Fruit fly (Drosophila melanogaster): ENCODE results near the gene GstD3.

The GstD3 gene

dm6 chr3R:12347659-12348058 lies 25.2 kb upstream of the GstD3 start (continued):
- no peak for TF ChIP-seq fd3F (GFP tag; optimal IDR thresholded peaks at IDR 0.05)
- TF ChIP-seq inv (GFP tag; IDR thresholded peaks at IDR 0.05; ENCODE audit: partially characterized antibody), result no peak
- TF ChIP-seq CG32772 (GFP tag; IDR thresholded peaks at IDR 0.05), result no peak
- TF ChIP-seq ftz-f1 (GFP tag; optimal IDR thresholded peaks at IDR 0.05), result no peak
- TF ChIP-seq CG8281 (tag; optimal IDR thresholded peaks at IDR 0.05), result no peak
- TF ChIP-seq Nf-YC (tag; optimal IDR thresholded peaks at IDR 0.05), result peak; percentile 91
- no peak for TF ChIP-seq nau (GFP tag; optimal IDR thresholded peaks at IDR 0.05)
- TF ChIP-seq wor (GFP tag; IDR thresholded peaks at IDR 0.05), result no peak
- TF ChIP-seq CG43689 (GFP tag; IDR thresholded peaks at IDR 0.05), result no peak
- TF ChIP-seq Camta (GFP tag; optimal IDR thresholded peaks at IDR 0.05), result no peak
- TF ChIP-seq CG15601 (tag; optimal IDR thresholded peaks at IDR 0.05), result no peak
- TF ChIP-seq peb (GFP tag; IDR thresholded peaks at IDR 0.05), result no peak
- TF ChIP-seq emc (GFP tag; optimal IDR thresholded peaks at IDR 0.05), result no peak
- no peak for TF ChIP-seq croc (GFP tag; conservative IDR thresholded peaks at IDR 0.05)
- no peak for TF ChIP-seq corto (GFP tag; optimal IDR thresholded peaks at IDR 0.05)
- no peak for TF ChIP-seq CG7271 (tag; optimal IDR thresholded peaks at IDR 0.05)
- TF ChIP-seq Hr39 (optimal IDR thresholded peaks at IDR 0.05), result no peak
- TF ChIP-seq HLHmδ (GFP tag; optimal IDR thresholded peaks at IDR 0.05), result no peak
- no peak for TF ChIP-seq CG3838 (GFP tag; optimal IDR thresholded peaks at IDR 0.05)
- TF ChIP-seq salm (tag; optimal IDR thresholded peaks at IDR 0.05), result no peak
- TF ChIP-seq usp (GFP tag; optimal IDR thresholded peaks at IDR 0.05), result no peak
- no peak for TF ChIP-seq Blimp-1 (GFP tag; optimal IDR thresholded peaks at IDR 0.05)
- TF ChIP-seq schlank (tag; optimal IDR thresholded peaks at IDR 0.05), result no peak
- peak; percentile 78 for TF ChIP-seq Nf-YB (GFP tag; optimal IDR thresholded peaks at IDR 0.05)
- no peak for TF ChIP-seq CG18619 (GFP tag; optimal IDR thresholded peaks at IDR 0.05)
- TF ChIP-seq luna (GFP tag; optimal IDR thresholded peaks at IDR 0.05), result no peak
- no peak for TF ChIP-seq danr (GFP tag; IDR thresholded peaks at IDR 0.05)
- no peak for TF ChIP-seq pb (GFP tag; optimal IDR thresholded peaks at IDR 0.05)
- peak; percentile 37 for TF ChIP-seq CG1832 (GFP tag; optimal IDR thresholded peaks at IDR 0.05)
- TF ChIP-seq ab (GFP tag; optimal IDR thresholded peaks at IDR 0.05), result no peak
- no peak for TF ChIP-seq repo (GFP tag; optimal IDR thresholded peaks at IDR 0.05)
- TF ChIP-seq CG4854 (GFP tag; optimal IDR thresholded peaks at IDR 0.05), result no peak
- no peak for TF ChIP-seq bowl (GFP tag; IDR thresholded peaks at IDR 0.05)
- no peak for TF ChIP-seq CG14441 (GFP tag; IDR thresholded peaks at IDR 0.05)
- TF ChIP-seq CG10321 (GFP tag; IDR thresholded peaks at IDR 0.05), result peak; percentile 73
- TF ChIP-seq CG16813 (GFP tag; IDR thresholded peaks at IDR 0.05; ENCODE audit: partially characterized antibody), result no peak

- TF ChIP-seq lbe (GFP tag; optimal IDR thresholded peaks at IDR 0.05) (peak; percentile 37), Kr (GFP tag; optimal IDR thresholded peaks at IDR 0.05) (no peak), CG1792 (GFP tag; optimal IDR thresholded peaks at IDR 0.05) (no peak), Chrac-16 (GFP tag; optimal IDR thresholded peaks at IDR 0.05) (peak; percentile 16), CG12219 (GFP tag; optimal IDR thresholded peaks at IDR 0.05) (no peak), danr (GFP tag; IDR thresholded peaks at IDR 0.05) (no peak), CG10147 (GFP tag; optimal IDR thresholded peaks at IDR 0.05) (no peak), HHEX (GFP tag; optimal IDR thresholded peaks at IDR 0.05) (no peak), CG8089 (GFP tag; optimal IDR thresholded peaks at IDR 0.05) (no peak), ems (GFP tag; optimal IDR thresholded peaks at IDR 0.05) (no peak), NK7.1 (GFP tag; optimal IDR thresholded peaks at IDR 0.05) (no peak), CG13894 (tag; optimal IDR thresholded peaks at IDR 0.05) (no peak), tup (GFP tag; optimal IDR thresholded peaks at IDR 0.05) (no peak), CG14441 (GFP tag; IDR thresholded peaks at IDR 0.05) (no peak), insv (GFP tag; optimal IDR thresholded peaks at IDR 0.05) (no peak), CG7963 (GFP tag; IDR thresholded peaks at IDR 0.05; ENCODE audit: partially characterized antibody) (peak; percentile 86), Hey (tag; optimal IDR thresholded peaks at IDR 0.05) (no peak), CG4360 (GFP tag; IDR thresholded peaks at IDR 0.05) (0 out of 2 replicates have a peak, but pooled peaks have one; percentile 26), CoRest (tag; optimal IDR thresholded peaks at IDR 0.05) (peak; percentile 78), HLH54F (GFP tag; optimal IDR thresholded peaks at IDR 0.05) (no peak)
Observed at dm6 chr3R:12350497-12350896, 22.4 kb upstream of the GstD3 start, which contains the start of gene CG10038. TSS of gene CG10038 (minus strand) at chr3R:12350644.
